Fruit fly (Drosophila melanogaster) whole organism, adult: ENCODE results near the gene CG5188.

Experiments
- CG11617 ChIP-seq: fragments of 200-800 bp; sonication (Bioruptor generic); optimal IDR thresholded peaks from 2 replicates; lab custom pipeline; 2017; ENCODE audit warnings: mild to moderate bottlenecking, missing biosample characterization, missing genetic modification reagents, missing genetic modification characterization
- CG12768 ChIP-seq: fragments of 200-800 bp; sonication (Bioruptor generic); optimal IDR thresholded peaks from 2 replicates; lab custom pipeline; 2017; ENCODE audit warnings: missing biosample characterization, missing genetic modification characterization, mild to moderate bottlenecking, moderate library complexity, missing genetic modification reagents
- CG14711 ChIP-seq: fragments of 200-800 bp; sonication (Bioruptor generic); optimal IDR thresholded peaks from 2 replicates; lab custom pipeline; 2018; ENCODE audit warnings: missing biosample characterization, mild to moderate bottlenecking, missing genetic modification characterization, moderate library complexity
- CG1620 ChIP-seq: fragments of 200-800 bp; sonication (Bioruptor generic); optimal IDR thresholded peaks from 2 replicates; lab custom pipeline; 2016; ENCODE audit warnings: missing biosample characterization, missing genetic modification characterization
- CG33017 ChIP-seq: fragments of 200-800 bp; sonication (Bioruptor generic); optimal IDR thresholded peaks from 2 replicates; lab custom pipeline; 2018; ENCODE audit warnings: missing biosample characterization, mild to moderate bottlenecking, missing genetic modification characterization, moderate library complexity
- CG5204 ChIP-seq: fragments of 200-800 bp; sonication (Bioruptor generic); optimal IDR thresholded peaks from 2 replicates; lab custom pipeline; 2016; ENCODE audit warnings: missing biosample characterization, missing genetic modification characterization
- CG7045 ChIP-seq: fragments of 200-800 bp; sonication (Bioruptor generic); optimal IDR thresholded peaks from 2 replicates; lab custom pipeline; 2017; ENCODE audit warnings: missing biosample characterization, mild to moderate bottlenecking, missing genetic modification characterization
- CG7101 ChIP-seq: fragments of 200-800 bp; sonication (Bioruptor generic); optimal IDR thresholded peaks from 2 replicates; lab custom pipeline; 2018; ENCODE audit warnings: missing biosample characterization, mild to moderate bottlenecking, missing genetic modification characterization, moderate library complexity
- Clk ChIP-seq: fragments of 200-800 bp; sonication (Bioruptor generic); optimal IDR thresholded peaks from 2 replicates; lab custom pipeline; 2017; ENCODE audit warnings: missing biosample characterization, missing genetic modification characterization
- Crg-1 ChIP-seq: fragments of 200-800 bp; sonication (Bioruptor generic); optimal IDR thresholded peaks from 2 replicates; lab custom pipeline; 2016; ENCODE audit warnings: missing biosample characterization, missing genetic modification characterization
- Hr96 ChIP-seq: fragments of 200-800 bp; sonication (Bioruptor generic); optimal IDR thresholded peaks from 2 replicates; lab custom pipeline; 2016; ENCODE audit warnings: missing biosample characterization, missing genetic modification characterization
- Mnt ChIP-seq: fragments of 200-800 bp; sonication (Bioruptor generic); optimal IDR thresholded peaks from 2 replicates; lab custom pipeline; 2016; ENCODE audit warnings: missing biosample characterization, mild to moderate bottlenecking, missing genetic modification characterization
- bab1 ChIP-seq: fragments of 200-800 bp; sonication (Bioruptor generic); optimal IDR thresholded peaks from 3 replicates; lab custom pipeline; 2019; ENCODE audit warnings: missing biosample characterization, mild to moderate bottlenecking, missing genetic modification characterization, moderate library complexity
- cic ChIP-seq: fragments of 200-800 bp; sonication (Bioruptor generic); optimal IDR thresholded peaks from 2 replicates; lab custom pipeline; 2017; ENCODE audit warnings: missing biosample characterization, mild to moderate bottlenecking, missing genetic modification characterization, moderate library complexity
- cnc ChIP-seq, 2 experiments: fragments of >200 bp; optimal IDR thresholded peaks; 2 replicates each; lab custom pipeline; 2017
- kay ChIP-seq: fragments of 200-800 bp; sonication (Bioruptor generic); peaks from one replicate; lab custom pipeline; 2016; ENCODE audit warnings: missing biosample characterization, missing genetic modification characterization, borderline replicate concordance
- ovo ChIP-seq: fragments of 200-800 bp; sonication (Bioruptor generic); optimal IDR thresholded peaks from 2 replicates; lab custom pipeline; 2016; ENCODE audit warnings: missing biosample characterization, missing genetic modification characterization
- pad ChIP-seq: fragments of 200-800 bp; sonication (Bioruptor generic); optimal IDR thresholded peaks from 3 replicates; lab custom pipeline; 2017; ENCODE audit warnings: missing biosample characterization, missing genetic modification characterization, mild to moderate bottlenecking, moderate library complexity, missing genetic modification reagents
- tj ChIP-seq: fragments of 200-800 bp; sonication (Bioruptor generic); optimal IDR thresholded peaks from 3 replicates; lab custom pipeline; 2017; ENCODE audit warnings: missing biosample characterization, mild to moderate bottlenecking, missing genetic modification characterization, moderate library complexity
- toe ChIP-seq: fragments of 200-800 bp; sonication (Bioruptor generic); optimal IDR thresholded peaks from 2 replicates; lab custom pipeline; 2016; ENCODE audit warnings: missing biosample characterization, missing genetic modification characterization

CG5188 gene

dm6 chr2L:10418981-10419380 lies 9.6 kb upstream of the CG5188 start, which contains the start of gene RfC3:
TSS of gene RfC3 (plus strand) at chr2L:10419190.
- TF ChIP-seq kay (GFP tag; lab: Kevin White, UChicago) (peak; percentile 94), Clk (GFP tag; lab: Kevin White, UChicago) (no peak), Hr96 (GFP tag; lab: Kevin White, UChicago) (no peak), CG12768 (no peak), ovo (GFP tag; lab: Kevin White, UChicago) (no peak), pad (no peak), CG7101 (tag; lab: Kevin White, UChicago) (no peak), CG11617 (GFP tag; lab: Kevin White, UChicago) (no peak), CG7045 (GFP tag; lab: Kevin White, UChicago) (no peak), Mnt (GFP tag; lab: Kevin White, UChicago) (peak; percentile 16), toe (GFP tag; lab: Kevin White, UChicago) (no peak)

DNA sequence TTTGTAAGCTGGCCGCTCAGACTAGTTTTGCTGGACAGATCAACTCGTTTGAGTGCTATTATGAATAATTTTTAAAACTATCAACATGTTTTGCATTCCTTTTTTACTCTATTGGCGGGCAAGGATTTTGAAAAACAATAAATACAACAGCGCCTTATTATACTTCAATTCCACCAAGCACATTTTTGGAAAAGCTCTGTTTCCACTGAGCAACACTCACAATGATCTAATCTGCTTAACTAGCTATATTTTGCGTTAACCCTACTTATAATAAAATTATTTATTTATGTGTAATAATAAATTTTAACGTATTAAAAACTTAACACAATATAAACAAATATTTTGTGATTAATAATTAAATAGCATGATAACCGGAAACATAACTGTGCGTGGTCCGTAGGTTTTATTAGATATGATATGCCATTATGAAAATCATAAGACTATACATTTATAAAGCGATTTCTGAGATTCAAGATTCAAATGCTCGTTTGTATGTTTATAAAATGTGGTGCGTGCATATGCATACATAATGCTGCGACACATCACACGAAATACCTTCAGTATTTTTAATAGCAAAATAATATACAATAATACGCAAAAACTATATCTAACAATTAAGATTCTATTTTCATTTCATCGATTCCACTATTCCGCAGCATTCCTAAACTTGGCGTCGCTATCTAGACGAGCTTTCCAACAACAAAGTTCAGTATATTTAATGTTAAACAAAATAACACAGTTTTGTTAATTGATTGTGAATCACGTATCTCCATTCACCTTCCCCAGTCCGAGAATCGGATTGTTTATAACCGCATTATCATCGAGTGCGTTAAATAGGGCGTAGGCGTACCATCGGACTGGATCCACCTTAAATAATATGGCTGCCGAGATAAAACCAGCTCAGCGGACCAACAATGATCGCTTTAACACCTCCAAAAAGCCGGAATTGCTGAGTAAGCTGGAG lies 5.7 kb upstream of the CG5188 start, which contains the start of the genes pie and Wdfy2:
TSS of gene pie (minus strand) at position 138 of the 964 bp plus-strand sequence.
TSS of gene Wdfy2 (plus strand) at position 649 of the 964 bp plus-strand sequence.
- TF ChIP-seq cnc (optimal IDR thresholded peaks at IDR 0.05; lab: Kevin White, UChicago) = no peak
- no peak for TF ChIP-seq Hr96 (GFP tag; lab: Kevin White, UChicago)
- TF ChIP-seq CG7101 (tag; lab: Kevin White, UChicago) = no peak
- no peak for TF ChIP-seq toe (GFP tag; lab: Kevin White, UChicago)
- peak; percentile 68 for TF ChIP-seq kay (GFP tag; lab: Kevin White, UChicago)
- no peak for TF ChIP-seq ovo (GFP tag; lab: Kevin White, UChicago)
- TF ChIP-seq Clk (GFP tag; lab: Kevin White, UChicago) = no peak
- no peak for TF ChIP-seq CG5204 (GFP tag; lab: Kevin White, UChicago)
- TF ChIP-seq CG33017 (tag; lab: Kevin White, UChicago) = no peak
- no peak for TF ChIP-seq CG11617 (GFP tag; lab: Kevin White, UChicago)
- no peak for TF ChIP-seq Crg-1 (GFP tag; lab: Kevin White, UChicago)
- no peak for TF ChIP-seq pad
- TF ChIP-seq Mnt (GFP tag; lab: Kevin White, UChicago) = no peak
- no peak for TF ChIP-seq CG1620
- TF ChIP-seq cic (GFP tag; lab: Kevin White, UChicago) = no peak
- TF ChIP-seq CG14711 (tag; lab: Kevin White, UChicago) = no peak
- no peak for TF ChIP-seq CG12768
- peak; percentile 88 for TF ChIP-seq tj (GFP tag; lab: Kevin White, UChicago)
- no peak for TF ChIP-seq CG7045 (GFP tag; lab: Kevin White, UChicago)
- peak; percentile 4 for TF ChIP-seq bab1 (GFP tag; lab: Kevin White, UChicago)

DNA sequence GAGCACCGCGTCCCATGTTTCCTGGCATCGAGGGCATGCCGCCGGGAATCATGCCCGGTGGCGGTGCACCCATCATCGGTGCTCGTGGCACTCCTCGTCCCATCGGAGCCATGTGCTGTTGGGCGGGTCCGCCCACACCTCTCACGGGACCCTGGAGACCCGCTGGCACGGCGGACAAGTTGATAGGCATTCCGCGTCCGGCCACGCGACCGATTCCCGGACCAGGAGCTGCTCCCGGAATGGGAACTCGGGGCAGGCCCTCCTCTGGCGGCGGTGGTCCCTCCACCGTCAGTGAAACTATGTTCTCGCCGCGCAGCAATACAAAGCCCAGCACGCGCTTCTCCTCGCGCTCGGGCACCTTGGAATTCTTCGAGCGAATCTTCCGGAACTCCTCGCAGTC lies 3.0 kb upstream of the CG5188 start:
- TF ChIP-seq CG11617 (GFP tag; lab: Kevin White, UChicago) (no peak), Crg-1 (GFP tag; lab: Kevin White, UChicago) (no peak), CG5204 (GFP tag; lab: Kevin White, UChicago) (no peak), CG12768 (no peak), toe (GFP tag; lab: Kevin White, UChicago) (no peak), bab1 (GFP tag; lab: Kevin White, UChicago) (no peak), Hr96 (GFP tag; lab: Kevin White, UChicago) (no peak), cnc (optimal IDR thresholded peaks at IDR 0.05; lab: Kevin White, UChicago) (no peak), kay (GFP tag; lab: Kevin White, UChicago) (no peak), CG7101 (tag; lab: Kevin White, UChicago) (no peak)

DNA sequence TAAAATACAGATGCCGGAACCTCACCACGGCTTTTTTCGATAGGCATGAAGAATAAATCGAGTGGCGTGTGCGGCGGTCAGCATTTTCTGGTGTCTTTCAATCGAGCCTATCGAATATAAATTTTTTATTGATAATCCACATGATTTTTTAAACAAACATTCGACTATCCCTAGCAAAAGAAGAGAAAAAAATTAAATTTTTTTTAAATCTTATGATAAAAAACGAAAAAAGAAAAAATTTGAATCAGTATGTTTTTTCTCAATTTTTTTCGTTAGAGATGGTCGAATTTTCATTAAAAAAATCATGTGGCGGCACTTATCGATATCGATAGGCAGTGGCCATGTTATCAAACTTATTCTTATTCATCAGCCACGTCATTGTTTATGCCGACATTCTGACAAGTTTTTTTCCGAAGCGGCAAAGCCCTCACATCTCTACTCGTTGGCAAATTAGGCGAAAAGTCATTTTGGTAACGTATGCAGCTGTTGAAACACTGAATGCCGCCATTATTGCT lies 2.0 kb upstream of the CG5188 start, which contains the start of the genes SmB and KdelR:
TSS of gene SmB (minus strand) at position 94 of the 515 bp plus-strand sequence.
TSS of gene KdelR (plus strand) at position 354 of the 515 bp plus-strand sequence.
- peak; percentile 97 for TF ChIP-seq tj (GFP tag; lab: Kevin White, UChicago)
- no peak for TF ChIP-seq CG1620
- peak; percentile 26 for TF ChIP-seq cic (GFP tag; lab: Kevin White, UChicago)
- peak; percentile 63 for TF ChIP-seq CG7101 (tag; lab: Kevin White, UChicago)
- peak; percentile 34 for TF ChIP-seq bab1 (GFP tag; lab: Kevin White, UChicago)
- TF ChIP-seq CG11617 (GFP tag; lab: Kevin White, UChicago) = peak; percentile 65
- TF ChIP-seq Clk (GFP tag; lab: Kevin White, UChicago) = no peak
- peak; percentile 54 for TF ChIP-seq Crg-1 (GFP tag; lab: Kevin White, UChicago)
- TF ChIP-seq CG12768 = no peak
- peak in 1 of 2 experiments; percentile 2 for TF ChIP-seq cnc (optimal IDR thresholded peaks at IDR 0.05; lab: Kevin White, UChicago)
- TF ChIP-seq Mnt (GFP tag; lab: Kevin White, UChicago) = peak; percentile 89
- peak; percentile 65 for TF ChIP-seq CG14711 (tag; lab: Kevin White, UChicago)

DNA sequence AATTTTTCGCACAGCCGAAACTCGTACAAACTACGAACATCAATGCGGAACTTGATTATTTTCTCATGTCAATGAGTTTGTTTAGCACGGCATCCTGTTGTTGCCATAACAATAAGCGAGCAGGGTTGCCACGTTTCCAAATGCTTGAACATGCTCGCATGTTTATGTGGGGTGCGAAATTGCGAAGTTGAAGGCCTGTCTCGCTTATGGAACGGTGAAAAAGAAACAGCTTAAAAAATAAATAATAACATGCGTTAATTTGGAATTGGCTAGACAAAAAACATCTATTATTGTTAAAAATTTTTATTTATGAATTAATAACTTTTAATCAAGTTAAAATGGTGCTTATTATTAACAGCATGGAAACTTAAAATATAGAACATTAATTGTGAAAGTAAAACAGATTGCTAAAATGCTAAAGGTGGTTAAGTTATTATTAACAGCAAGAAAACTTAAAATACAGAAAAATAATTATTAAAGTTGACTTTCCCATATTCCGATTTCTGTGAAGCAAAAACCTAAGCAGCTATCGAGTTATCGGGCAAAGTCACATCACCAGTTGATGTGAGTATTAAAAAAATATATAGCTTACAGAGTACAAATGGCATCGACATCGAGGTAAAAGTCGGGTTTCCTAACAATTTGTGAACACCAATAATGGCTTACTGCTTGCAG lies 2.3 kb downstream of the CG5188 start, which contains the start of the genes Bug22 and TfIIB:
TSS of gene Bug22 (minus strand) at position 117 of the 675 bp plus-strand sequence.
TSS of gene TfIIB (plus strand) at position 537 of the 675 bp plus-strand sequence.
- TF ChIP-seq kay (GFP tag; lab: Kevin White, UChicago) (no peak), Hr96 (GFP tag; lab: Kevin White, UChicago) (no peak), bab1 (GFP tag; lab: Kevin White, UChicago) (peak; percentile 2), cic (GFP tag; lab: Kevin White, UChicago) (no peak), Clk (GFP tag; lab: Kevin White, UChicago) (peak; percentile 24), pad (peak; percentile 42), cnc (optimal IDR thresholded peaks at IDR 0.05; lab: Kevin White, UChicago) (no peak), ovo (GFP tag; lab: Kevin White, UChicago) (peak; percentile 30), Mnt (GFP tag; lab: Kevin White, UChicago) (peak; percentile 86), tj (GFP tag; lab: Kevin White, UChicago) (peak; percentile 40), CG33017 (tag; lab: Kevin White, UChicago) (peak; percentile 53), Crg-1 (GFP tag; lab: Kevin White, UChicago) (peak; percentile 50), CG7101 (tag; lab: Kevin White, UChicago) (peak; percentile 75), CG14711 (tag; lab: Kevin White, UChicago) (peak; percentile 93), CG1620 (peak; percentile 63), CG11617 (GFP tag; lab: Kevin White, UChicago) (peak; percentile 83), CG7045 (GFP tag; lab: Kevin White, UChicago) (peak; percentile 66), CG5204 (GFP tag; lab: Kevin White, UChicago) (no peak), CG12768 (peak; percentile 64), toe (GFP tag; lab: Kevin White, UChicago) (no peak)
